Worm (Caenorhabditis elegans): ENCODE data around the gene C10A4.7.

DNA sequence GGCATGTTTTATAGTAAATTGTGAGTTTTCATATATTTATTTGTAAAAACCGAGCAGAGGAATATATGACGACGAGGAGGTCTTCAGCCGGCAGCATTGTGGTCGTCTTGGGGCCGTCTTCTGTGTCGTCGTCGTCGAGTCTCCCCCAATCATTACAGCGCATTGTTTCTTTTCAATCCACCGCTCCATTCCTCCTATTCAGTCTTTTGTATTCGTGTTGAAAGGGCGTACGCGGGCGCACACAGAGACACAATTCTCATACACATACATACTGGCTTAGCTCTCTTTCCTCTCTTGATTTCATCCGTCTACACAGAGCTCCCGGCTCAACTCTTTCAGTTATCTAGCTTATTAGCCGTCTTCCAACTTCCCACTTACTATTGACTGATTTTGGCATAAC, 48.3 kb upstream of the C10A4.7 start, which contains the start of gene sox-2:
- TF ChIP-seq nhr-11 (tag; optimal IDR thresholded peaks at IDR 0.05) (no peak), D1046.2 (GFP tag; IDR thresholded peaks at IDR 0.05) (no peak), mdl-1 (tag; optimal IDR thresholded peaks at IDR 0.05) (no peak), nhr-77 (tag; optimal IDR thresholded peaks at IDR 0.05) (no peak), daf-12 (tag; optimal IDR thresholded peaks at IDR 0.05) (no peak), unc-62 (GFP tag; optimal IDR thresholded peaks at IDR 0.05 in 1 of 2) (no peak), unc-62 (tag; optimal IDR thresholded peaks at IDR 0.05) (no peak), dpl-1 (GFP tag; optimal IDR thresholded peaks at IDR 0.05) (no peak)

Measured in whole organism, L4 larva.